Worm (Caenorhabditis elegans) whole organism, young adult: ENCODE results near the gene F53E4.1.
"Not testable (repeated sequence)": the region's sequence is repeated elsewhere in the genome, so short reads cannot be mapped to it uniquely, and the experiment has no call there.

Experiments
- B0336.3 ChIP-seq: fragments of 200-800 bp; sonication (Bioruptor generic); IDR thresholded peaks from 2 replicates; pipeline ENCODE4 v1.3.6; 2022; ENCODE audit warnings: missing genetic modification characterization, missing compliant biosample characterization
- C17E4.6 ChIP-seq: fragments of 200-800 bp; sonication (Bioruptor generic); IDR thresholded peaks from 2 replicates; pipeline ENCODE4 v1.3.6; 2022; ENCODE audit warnings: missing genetic modification reagents, missing genetic modification characterization, missing compliant biosample characterization
- ama-1 ChIP-seq, 3 experiments: fragments of 150-350 bp in 1 of 3; sonication (generic microtip) in 2 of 3; optimal IDR thresholded peaks; 2 replicates each; lab custom pipeline; 2014 to 2018; ENCODE audit warnings: missing biosample characterization in 2 of 3, missing genetic modification characterization in 2 of 3, missing genetic modification reagents in 2 of 3
- lin-40 ChIP-seq: sonication (generic microtip); optimal IDR thresholded peaks from 2 replicates; lab custom pipeline; 2016; ENCODE audit warnings: missing genetic modification characterization, mild to moderate bottlenecking, missing compliant biosample characterization, missing genotype, missing genetic modification reagents
- madf-6 ChIP-seq: fragments of 200-800 bp; sonication (Bioruptor generic); IDR thresholded peaks from 2 replicates; pipeline ENCODE4 v1.3.6; 2022; ENCODE audit warnings: missing genetic modification reagents, missing genetic modification characterization, missing compliant biosample characterization
- nfyb-1 ChIP-seq: fragments of 200-800 bp; sonication (Bioruptor generic); IDR thresholded peaks from 2 replicates; pipeline ENCODE4 v1.3.6; 2022; ENCODE audit warnings: missing genetic modification reagents, missing genetic modification characterization, missing compliant biosample characterization
- unc-130 ChIP-seq: sonication (generic microtip); optimal IDR thresholded peaks from 2 replicates; lab custom pipeline; 2016; ENCODE audit warnings: missing genetic modification reagents, missing genetic modification characterization, missing compliant biosample characterization
- zim-3 ChIP-seq: sonication (generic microtip); optimal IDR thresholded peaks from 2 replicates; lab custom pipeline; 2017; ENCODE audit warnings: mild to moderate bottlenecking, missing genetic modification characterization, moderate library complexity, missing compliant biosample characterization

DNA sequence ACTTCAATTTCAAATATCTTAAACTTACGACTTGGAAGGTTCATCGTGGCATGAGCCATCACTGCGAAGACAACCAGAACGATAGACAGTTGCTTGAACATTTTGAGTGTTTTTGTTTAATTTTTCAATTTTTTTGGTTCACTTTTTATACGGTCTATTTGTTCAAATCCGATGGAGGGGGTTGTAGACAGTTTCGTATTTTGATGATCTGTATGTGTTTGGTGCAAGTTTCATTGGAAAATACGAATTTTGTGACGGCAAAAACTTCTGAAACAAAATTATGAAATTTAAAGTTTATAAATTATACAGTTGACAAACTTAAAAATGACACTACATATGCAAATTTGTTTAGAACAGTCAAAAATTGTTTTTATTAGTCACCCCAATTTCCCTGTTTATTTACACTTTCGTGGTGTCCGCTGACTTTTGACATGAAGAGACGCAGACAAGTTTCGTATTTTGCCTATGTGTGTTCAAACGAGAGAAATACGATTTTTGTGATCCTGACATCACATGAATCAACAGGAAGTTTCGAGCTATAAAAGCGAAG is 20.5 kb downstream of the F53E4.1 start, which contains the start of the genes C55A1.7 and C55A1.6:
- not testable (repeated sequence) for TF ChIP-seq lin-40 (tag; lab: Kevin White, UChicago); madf-6 (GFP tag; lab: Robert Waterston, UW); unc-130 (GFP tag; lab: Kevin White, UChicago); ama-1 (optimal IDR thresholded peaks at IDR 0.05; lab: Kevin White, UChicago); ama-1 (GFP tag; optimal IDR thresholded peaks at IDR 0.05; lab: Kevin White, UChicago); zim-3 (tag; lab: Kevin White, UChicago); B0336.3 (GFP tag; lab: Robert Waterston, UW); nfyb-1; C17E4.6 (GFP tag; lab: Robert Waterston, UW)
